Worm (Caenorhabditis elegans) whole organism, L4 larva: Measurements from ENCODE around the gene grl-20.
A peak's percentile ranks its signal among the peaks of the same experiment; 100 is the strongest.

Source experiments
- R02D3.7 ChIP-seq: fragments of 150-350 bp; sonication (generic microtip); optimal IDR thresholded peaks from 3 replicates; lab custom pipeline; 2014; ENCODE audit warnings: missing biosample characterization, missing genetic modification characterization
- Y105C5A.15 ChIP-seq: fragments of 200-800 bp; sonication (Bioruptor generic); IDR thresholded peaks from 2 replicates; pipeline ENCODE4 v1.3.6; 2022; ENCODE audit warnings: missing genetic modification characterization, missing compliant biosample characterization
- Y75B8A.6 ChIP-seq: fragments of 200-800 bp; sonication (Bioruptor generic); IDR thresholded peaks from 2 replicates; pipeline ENCODE4 v1.3.6; 2022; ENCODE audit warnings: missing genetic modification reagents, missing genetic modification characterization, missing compliant biosample characterization
- aha-1 ChIP-seq: fragments of 150-350 bp; peaks from one replicate; lab custom pipeline; 2014; ENCODE audit warnings: missing biosample characterization, missing genetic modification characterization
- arid-1 ChIP-seq: fragments of 200-800 bp; sonication (Bioruptor generic); conservative IDR thresholded peaks from 2 replicates; pipeline ENCODE4 v1.3.6; 2022; ENCODE audit warnings: missing genetic modification reagents, missing genetic modification characterization, missing compliant biosample characterization
- attf-4 ChIP-seq: sonication (generic microtip); optimal IDR thresholded peaks from 3 replicates; lab custom pipeline; 2017; ENCODE audit warnings: missing biosample characterization, missing genetic modification characterization
- ceh-32 ChIP-seq: sonication (generic microtip); optimal IDR thresholded peaks from 2 replicates; lab custom pipeline; 2016; ENCODE audit warnings: mild to moderate bottlenecking, missing genetic modification characterization, missing compliant biosample characterization; ENCODE audit not compliant: poor library complexity
- ceh-44 ChIP-seq: fragments of 200-800 bp; sonication (Bioruptor generic); IDR thresholded peaks from 2 replicates; pipeline ENCODE4 v1.3.6; 2022; ENCODE audit warnings: missing genetic modification reagents, missing genetic modification characterization, missing compliant biosample characterization
- ces-1 ChIP-seq: fragments of 150-350 bp; sonication (generic microtip); optimal IDR thresholded peaks from 4 replicates; lab custom pipeline; 2014; ENCODE audit warnings: missing biosample characterization, missing genetic modification reagents, missing genetic modification characterization
- ctbp-1 ChIP-seq: fragments of 200-800 bp; sonication (Bioruptor generic); IDR thresholded peaks from 2 replicates; pipeline ENCODE4 v1.3.6; 2022; ENCODE audit warnings: missing genetic modification reagents, missing genetic modification characterization, missing compliant biosample characterization
- daf-16 ChIP-seq, 3 experiments: sonication (generic microtip); optimal IDR thresholded peaks; 2 replicates each; lab custom pipeline; 2016 to 2017; ENCODE audit warnings: missing genetic modification characterization in 3 of 3, missing genetic modification reagents in 3 of 3, mild to moderate bottlenecking in 2 of 3, missing compliant biosample characterization in 2 of 3, missing biosample characterization in 1 of 3, moderate library complexity in 1 of 3
- daf-8 ChIP-seq: fragments of 200-800 bp; sonication (Bioruptor generic); IDR thresholded peaks from 2 replicates; pipeline ENCODE4 v1.3.6; 2022; ENCODE audit warnings: missing genetic modification characterization, missing compliant biosample characterization
- dmd-6 ChIP-seq: fragments of 200-800 bp; sonication (Bioruptor generic); IDR thresholded peaks from 2 replicates; pipeline ENCODE4 v1.3.6; 2022; ENCODE audit warnings: missing genetic modification reagents, missing genetic modification characterization, missing compliant biosample characterization
- egl-43 ChIP-seq: fragments of 200-800 bp; sonication (Bioruptor generic); IDR thresholded peaks from 2 replicates; pipeline ENCODE4 v1.3.6; 2022; ENCODE audit warnings: missing genetic modification reagents, missing genetic modification characterization, missing compliant biosample characterization
- fos-1 ChIP-seq: fragments of 150-350 bp; optimal IDR thresholded peaks from 2 replicates; lab custom pipeline; 2014; ENCODE audit warnings: missing biosample characterization, missing genetic modification characterization
- hif-1 ChIP-seq, 2 experiments: sonication (generic microtip); optimal IDR thresholded peaks; 2 replicates each; lab custom pipeline; 2016 to 2017; ENCODE audit warnings: missing compliant biosample characterization in 2 of 2, missing genetic modification characterization in 2 of 2, missing genetic modification reagents in 2 of 2, missing genotype in 2 of 2, mild to moderate bottlenecking in 1 of 2
- lin-1 ChIP-seq: fragments of 200-800 bp; sonication (Bioruptor generic); IDR thresholded peaks from 2 replicates; pipeline ENCODE4 v1.3.6; 2022; ENCODE audit warnings: missing genetic modification reagents, missing genetic modification characterization, missing compliant biosample characterization
- lin-29 ChIP-seq: fragments of 200-800 bp; sonication (Bioruptor generic); IDR thresholded peaks from 2 replicates; pipeline ENCODE4 v1.3.6; 2022; ENCODE audit warnings: missing genetic modification reagents, missing genetic modification characterization, missing compliant biosample characterization
- lin-38 ChIP-seq: fragments of 200-800 bp; sonication (Bioruptor generic); IDR thresholded peaks from 2 replicates; pipeline ENCODE4 v1.3.6; 2022; ENCODE audit warnings: missing genetic modification reagents, missing genetic modification characterization, missing compliant biosample characterization
- lin-39 ChIP-seq: fragments of 150-350 bp; optimal IDR thresholded peaks from 2 replicates; lab custom pipeline; 2014; ENCODE audit warnings: missing biosample characterization, missing genetic modification reagents, missing genetic modification characterization
- madf-9 ChIP-seq: fragments of 200-800 bp; sonication (Bioruptor generic); conservative IDR thresholded peaks from 2 replicates; pipeline ENCODE4 v1.3.6; 2022; ENCODE audit warnings: missing genetic modification reagents, missing genetic modification characterization, missing compliant biosample characterization
- mdl-1 ChIP-seq, 2 experiments: fragments of 150-350 bp in 1 of 2; sonication (generic microtip) in 1 of 2; optimal IDR thresholded peaks; 2 replicates each; lab custom pipeline; 2014 to 2017; ENCODE audit warnings: missing biosample characterization in 2 of 2, missing genetic modification characterization in 2 of 2
- mdt-29 ChIP-seq: fragments of 200-800 bp; sonication (Bioruptor generic); IDR thresholded peaks from 2 replicates; pipeline ENCODE4 v1.3.6; 2022; ENCODE audit warnings: missing genetic modification reagents, missing genetic modification characterization, missing compliant biosample characterization
- mxl-2 ChIP-seq: fragments of 200-800 bp; sonication (Bioruptor generic); conservative IDR thresholded peaks from 2 replicates; pipeline ENCODE4 v1.3.6; 2022; ENCODE audit warnings: missing genetic modification reagents, missing genetic modification characterization, missing compliant biosample characterization
- mxl-3 ChIP-seq: fragments of 200-800 bp; sonication (Bioruptor generic); optimal IDR thresholded peaks from 2 replicates; lab custom pipeline; 2018; ENCODE audit warnings: mild to moderate bottlenecking, missing genetic modification characterization, missing compliant biosample characterization
- nhr-10 ChIP-seq: fragments of 150-350 bp; optimal IDR thresholded peaks from 2 replicates; lab custom pipeline; 2014; ENCODE audit warnings: missing biosample characterization, missing genetic modification characterization
- nhr-102 ChIP-seq: sonication (generic microtip); optimal IDR thresholded peaks from 2 replicates; lab custom pipeline; 2016; ENCODE audit warnings: mild to moderate bottlenecking, missing genetic modification characterization, moderate library complexity, missing compliant biosample characterization
- nhr-11 ChIP-seq: fragments of 150-350 bp; optimal IDR thresholded peaks from 2 replicates; lab custom pipeline; 2014; ENCODE audit warnings: missing biosample characterization, missing genetic modification characterization
- nhr-41 ChIP-seq: fragments of 200-800 bp; sonication (Bioruptor generic); IDR thresholded peaks from 2 replicates; pipeline ENCODE4 v1.3.6; 2022; ENCODE audit warnings: missing genetic modification reagents, missing genetic modification characterization, missing compliant biosample characterization
- nhr-6 ChIP-seq: fragments of 150-350 bp; optimal IDR thresholded peaks from 2 replicates; lab custom pipeline; 2014; ENCODE audit warnings: missing biosample characterization, missing genetic modification characterization
- nhr-76 ChIP-seq: fragments of 150-350 bp; optimal IDR thresholded peaks from 2 replicates; lab custom pipeline; 2014; ENCODE audit warnings: missing biosample characterization, missing genetic modification characterization
- saeg-2 ChIP-seq: fragments of 200-800 bp; sonication (Bioruptor generic); IDR thresholded peaks from 2 replicates; pipeline ENCODE4 v1.3.6; 2022; ENCODE audit warnings: missing genetic modification reagents, missing genetic modification characterization, missing compliant biosample characterization
- set-16 ChIP-seq: fragments of 200-800 bp; sonication (Bioruptor generic); IDR thresholded peaks from 2 replicates; pipeline ENCODE4 v1.3.6; 2022; ENCODE audit warnings: missing genetic modification reagents, missing genetic modification characterization, missing compliant biosample characterization
- skn-1 ChIP-seq: fragments of 150-350 bp; optimal IDR thresholded peaks from 2 replicates; lab custom pipeline; 2014; ENCODE audit warnings: missing biosample characterization, missing genetic modification characterization
- snpc-1.2 ChIP-seq: fragments of 200-800 bp; sonication (Bioruptor generic); IDR thresholded peaks from 2 replicates; pipeline ENCODE4 v1.3.6; 2022; ENCODE audit warnings: missing genetic modification reagents, missing genetic modification characterization, missing compliant biosample characterization
- snpc-4 ChIP-seq: fragments of 150-350 bp; optimal IDR thresholded peaks from 2 replicates; lab custom pipeline; 2014; ENCODE audit warnings: missing biosample characterization, missing genetic modification characterization
- tag-97 ChIP-seq: fragments of 200-800 bp; sonication (Bioruptor generic); IDR thresholded peaks from 2 replicates; pipeline ENCODE4 v1.3.6; 2022; ENCODE audit warnings: missing genetic modification characterization, missing compliant biosample characterization
- tra-1 ChIP-seq: fragments of 200-800 bp; sonication (Bioruptor generic); IDR thresholded peaks from 2 replicates; pipeline ENCODE4 v1.3.6; 2022; ENCODE audit warnings: missing genetic modification reagents, missing genetic modification characterization, missing compliant biosample characterization
- unc-130 ChIP-seq: sonication (generic microtip); optimal IDR thresholded peaks from 2 replicates; lab custom pipeline; 2016; ENCODE audit warnings: missing genetic modification reagents, missing genetic modification characterization, missing compliant biosample characterization
- vab-7 ChIP-seq: fragments of 200-800 bp; sonication (Bioruptor generic); IDR thresholded peaks from 2 replicates; pipeline ENCODE4 v1.3.6; 2022; ENCODE audit warnings: missing genetic modification reagents, missing genetic modification characterization, missing compliant biosample characterization
- zfp-2 ChIP-seq: sonication (generic microtip); optimal IDR thresholded peaks from 2 replicates; lab custom pipeline; 2016; ENCODE audit warnings: mild to moderate bottlenecking, missing genetic modification characterization, missing compliant biosample characterization
- zip-11 ChIP-seq: fragments of 200-800 bp; sonication (Bioruptor generic); IDR thresholded peaks from 2 replicates; pipeline ENCODE4 v1.3.6; 2022; ENCODE audit warnings: missing genetic modification characterization, missing compliant biosample characterization
- zip-2 ChIP-seq: fragments of 150-350 bp; optimal IDR thresholded peaks from 2 replicates; lab custom pipeline; 2014; ENCODE audit warnings: missing biosample characterization, missing genetic modification characterization
- ztf-11 ChIP-seq: fragments of 150-350 bp; optimal IDR thresholded peaks from 2 replicates; lab custom pipeline; 2014; ENCODE audit warnings: missing biosample characterization, missing genetic modification characterization
- ztf-7 ChIP-seq: fragments of 150-350 bp; optimal IDR thresholded peaks from 2 replicates; lab custom pipeline; 2014; ENCODE audit warnings: missing biosample characterization, missing genetic modification characterization

grl-20 gene

ce11 chrIV:2117268-2117667 lies 11.4 kb downstream of the grl-20 start:
- TF ChIP-seq saeg-2 (GFP tag; lab: Robert Waterston, UW) (no peak), vab-7 (no peak), ces-1 (GFP tag; lab: Kevin White, UChicago) (no peak), mdl-1 (tag; optimal IDR thresholded peaks at IDR 0.05; lab: Kevin White, UChicago) (no peak), madf-9 (no peak), snpc-4 (tag; lab: Kevin White, UChicago) (no peak), nhr-41 (GFP tag; lab: Robert Waterston, UW) (no peak), ceh-44 (no peak), fos-1 (tag; lab: Kevin White, UChicago) (no peak), zip-2 (tag; lab: Kevin White, UChicago) (no peak), tra-1 (no peak)
- TF ChIP-seq, all 104 proteins: peak for 0

ce11 chrIV:2114337-2114736 lies 14.3 kb downstream of the grl-20 start, which contains the start of gene xbx-4:
Gene xbx-4 (plus strand): TSS chrIV:2114637.
- TF ChIP-seq aha-1 (tag; lab: Kevin White, UChicago) (peak; percentile 80), ces-1 (GFP tag; lab: Kevin White, UChicago) (no peak), Y75B8A.6 (GFP tag; lab: Robert Waterston, UW) (no peak), attf-4 (no peak), zip-11 (GFP tag; lab: Robert Waterston, UW) (no peak), hif-1 (tag; optimal IDR thresholded peaks at IDR 0.05; lab: Kevin White, UChicago) (no peak)

ce11 chrIV:2113362-2114056 lies 15.2 kb downstream of the grl-20 start, which contains the start of gene C23H5.8:
Gene C23H5.8 (minus strand): TSS chrIV:2113412.
- TF ChIP-seq R02D3.7 (no peak), daf-16 (GFP tag; optimal IDR thresholded peaks at IDR 0.05; lab: Kevin White, UChicago) (no peak), daf-16 (tag; optimal IDR thresholded peaks at IDR 0.05; lab: Kevin White, UChicago) (peak; percentile 35), mdt-29 (GFP tag; lab: Robert Waterston, UW) (peak; percentile 81), mxl-2 (no peak), unc-130 (no peak), lin-38 (GFP tag; lab: Robert Waterston, UW) (peak; percentile 6; the same call in 1 of the 2 replicates)

ce11 chrIV:2111300-2111874 lies 17.3 kb downstream of the grl-20 start, which contains the start of gene che-6:
Gene che-6 (minus strand): TSS chrIV:2111408.
- no peak for TF ChIP-seq attf-4
- TF ChIP-seq nhr-6 (tag; lab: Kevin White, UChicago), result no peak
- peak; percentile 37 for TF ChIP-seq nhr-102 (tag; lab: Kevin White, UChicago)
- TF ChIP-seq dmd-6, result peak; percentile 39
- TF ChIP-seq nhr-11 (tag; lab: Kevin White, UChicago), result no peak
- no peak for TF ChIP-seq ceh-32 (tag; lab: Kevin White, UChicago)
- no peak for TF ChIP-seq ctbp-1 (GFP tag; lab: Robert Waterston, UW)
- no peak for TF ChIP-seq zfp-2 (tag; lab: Kevin White, UChicago)
- TF ChIP-seq lin-1 (GFP tag; lab: Robert Waterston, UW), result no peak
- TF ChIP-seq zip-11 (GFP tag; lab: Robert Waterston, UW), result no peak
- no peak for TF ChIP-seq nhr-76 (tag; lab: Kevin White, UChicago)
- no peak for TF ChIP-seq nhr-10 (tag; lab: Kevin White, UChicago)
- TF ChIP-seq egl-43, result no peak
- TF ChIP-seq lin-39 (tag; lab: Kevin White, UChicago), result no peak
- no peak for TF ChIP-seq Y105C5A.15 (GFP tag; lab: Robert Waterston, UW)
- peak; percentile 58 for TF ChIP-seq lin-38 (GFP tag; lab: Robert Waterston, UW)
- TF ChIP-seq daf-8 (GFP tag; lab: Robert Waterston, UW), result no peak
- no peak for TF ChIP-seq set-16 (GFP tag; lab: Robert Waterston, UW)
- TF ChIP-seq mxl-3, result no peak
- TF ChIP-seq ztf-11 (tag; lab: Kevin White, UChicago), result no peak
- no peak for TF ChIP-seq snpc-1.2
- TF ChIP-seq tag-97 (GFP tag; lab: Robert Waterston, UW), result no peak
- no peak for TF ChIP-seq arid-1 (GFP tag; lab: Robert Waterston, UW)
- no peak for TF ChIP-seq lin-29 (GFP tag; lab: Robert Waterston, UW)
- TF ChIP-seq ztf-7, result no peak
- TF ChIP-seq skn-1 (tag; lab: Kevin White, UChicago), result no peak
